Worm (Caenorhabditis elegans) whole organism, L4/young adult: Measurements from ENCODE around the gene kqt-3.

Source experiments
- W03F9.2 ChIP-seq: fragments of 150-350 bp; optimal IDR thresholded peaks from 2 replicates; lab custom pipeline; 2014; ENCODE audit warnings: missing biosample characterization, missing genetic modification characterization
- dao-5 ChIP-seq: sonication (generic microtip); optimal IDR thresholded peaks from 2 replicates; lab custom pipeline; 2016; ENCODE audit warnings: missing genotype, missing genetic modification characterization, moderate library complexity, missing compliant biosample characterization
- him-1 ChIP-seq: sonication (generic microtip); optimal IDR thresholded peaks from 2 replicates; lab custom pipeline; 2016; ENCODE audit warnings: missing genotype, missing genetic modification reagents, missing genetic modification characterization, missing compliant biosample characterization

DNA sequence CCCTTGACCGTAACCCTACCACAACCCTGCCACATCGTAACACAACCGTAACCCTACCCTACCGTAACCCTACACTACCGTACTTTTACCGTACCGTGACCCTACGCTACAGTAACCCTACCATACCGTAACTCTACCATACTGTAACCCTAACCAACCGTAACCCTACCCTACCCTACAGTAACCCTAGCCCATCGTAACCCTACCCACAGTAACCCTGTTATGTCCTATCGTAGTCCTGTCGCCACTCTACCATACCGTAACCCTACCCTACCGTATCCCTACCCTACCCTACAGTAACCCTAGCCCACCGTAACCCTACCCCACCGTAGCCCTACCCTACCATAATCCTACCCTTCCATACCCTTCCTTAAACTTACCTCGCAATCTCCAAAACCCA, 24.6 kb downstream of the kqt-3 start:
- TF ChIP-seq W03F9.2 (tag; lab: Kevin White, UChicago) (no peak), dao-5 (tag; lab: Kevin White, UChicago) (no peak), him-1 (tag; lab: Kevin White, UChicago) (no peak)
